Fruit fly (Drosophila melanogaster): ENCODE data around the gene VhaM9.7-a.

Gene VhaM9.7-a

DNA sequence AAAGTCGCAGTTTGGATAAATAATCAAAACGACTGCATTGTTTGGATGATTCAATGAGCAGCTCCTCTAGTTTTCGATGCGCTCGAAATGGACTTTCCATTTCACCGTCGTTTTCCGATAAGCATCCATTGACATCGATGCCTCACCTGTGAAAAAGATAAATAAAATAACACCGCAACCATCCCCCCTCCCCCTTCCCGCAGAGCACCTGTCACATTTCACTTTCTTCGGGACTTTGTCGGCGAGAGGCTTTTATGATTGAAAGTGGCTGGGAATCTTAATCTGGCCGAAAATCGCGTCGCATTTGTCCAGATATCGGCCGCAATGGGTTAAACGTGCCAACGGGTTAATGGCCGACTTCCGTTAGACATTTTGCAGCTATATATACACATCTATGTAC is 6.7 kb downstream of the VhaM9.7-a start (continued):
- TF ChIP-seq oc (tag; optimal IDR thresholded peaks at IDR 0.05) = peak; percentile 69
- no peak for TF ChIP-seq CG30431 (GFP tag; optimal IDR thresholded peaks at IDR 0.05)
- no peak for TF ChIP-seq CG30403 (GFP tag; optimal IDR thresholded peaks at IDR 0.05)
- no peak for TF ChIP-seq CG10267 (tag; optimal IDR thresholded peaks at IDR 0.05)
- no peak for TF ChIP-seq NK7.1 (GFP tag; optimal IDR thresholded peaks at IDR 0.05)
- no peak for TF ChIP-seq CG11398 (GFP tag; optimal IDR thresholded peaks at IDR 0.05)
- TF ChIP-seq CG1024 (GFP tag; IDR thresholded peaks at IDR 0.05) = no peak
- no peak for TF ChIP-seq Usf (GFP tag; optimal IDR thresholded peaks at IDR 0.05)
- TF ChIP-seq CG6689 (GFP tag; IDR thresholded peaks at IDR 0.05) = no peak
- TF ChIP-seq sd (tag; optimal IDR thresholded peaks at IDR 0.05) = no peak
- no peak for TF ChIP-seq CG17568 (GFP tag; optimal IDR thresholded peaks at IDR 0.05)
- peak; percentile 22 for TF ChIP-seq grn (GFP tag; optimal IDR thresholded peaks at IDR 0.05)
- TF ChIP-seq Nf-YA (GFP tag; IDR thresholded peaks at IDR 0.05) = no peak
- peak; percentile 31 for TF ChIP-seq kni (GFP tag; optimal IDR thresholded peaks at IDR 0.05)
- TF ChIP-seq dm (GFP tag; optimal IDR thresholded peaks at IDR 0.05) = no peak

DNA sequence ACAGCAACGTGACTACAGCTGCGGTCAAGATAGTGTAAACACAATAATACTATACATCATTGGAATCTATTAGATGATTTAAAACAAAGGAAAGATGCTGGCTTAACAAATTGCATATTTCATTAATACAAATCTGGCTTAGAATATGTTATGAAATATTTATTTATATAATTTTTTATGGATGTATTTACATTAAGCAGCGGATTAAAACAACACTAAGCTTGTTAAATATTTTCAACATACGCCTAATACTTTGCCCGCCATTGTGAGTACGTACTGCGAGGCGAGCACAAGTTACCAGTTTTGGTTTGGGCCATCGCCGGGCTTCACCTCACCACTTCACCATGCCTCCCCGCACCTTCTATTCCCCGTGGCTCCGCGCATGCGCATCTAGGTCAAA is 7.4 kb downstream of the VhaM9.7-a start:
- TF ChIP-seq ewg (GFP tag; optimal IDR thresholded peaks at IDR 0.05) = peak; percentile 46
- no peak for TF ChIP-seq cato (GFP tag; optimal IDR thresholded peaks at IDR 0.05; ENCODE audit: borderline replicate concordance)
- peak; percentile 81 for TF ChIP-seq grau (tag; optimal IDR thresholded peaks at IDR 0.05)
- TF ChIP-seq CG13775 (GFP tag; optimal IDR thresholded peaks at IDR 0.05) = peak; percentile 38
- TF ChIP-seq ranshi (GFP tag; IDR thresholded peaks at IDR 0.05) = peak; percentile 51; the same call in 1 of the 2 replicates
- TF ChIP-seq crp (GFP tag; optimal IDR thresholded peaks at IDR 0.05) = no peak
- peak; percentile 66 for TF ChIP-seq CG10209 (GFP tag; optimal IDR thresholded peaks at IDR 0.05)
- peak; percentile 81 for TF ChIP-seq CG17359 (tag; optimal IDR thresholded peaks at IDR 0.05)
- peak; percentile 75 for TF ChIP-seq Drgx (GFP tag; IDR thresholded peaks at IDR 0.05)
- TF ChIP-seq Nf-YA (GFP tag; IDR thresholded peaks at IDR 0.05) = peak; percentile 15; the same call in 1 of the 2 replicates
- no peak for TF ChIP-seq aop (GFP tag; IDR thresholded peaks at IDR 0.05)
- peak; percentile 23 for TF ChIP-seq CG30431 (GFP tag; optimal IDR thresholded peaks at IDR 0.05)
- TF ChIP-seq salm (tag; optimal IDR thresholded peaks at IDR 0.05) = peak; percentile 62
- no peak for TF ChIP-seq knrl (GFP tag; IDR thresholded peaks at IDR 0.05; ENCODE audit: partially characterized antibody)
- TF ChIP-seq mam (GFP tag; optimal IDR thresholded peaks at IDR 0.05) = no peak
- TF ChIP-seq B-H1 (GFP tag; IDR thresholded peaks at IDR 0.05) = no peak
- no peak for TF ChIP-seq CG12236 (GFP tag; optimal IDR thresholded peaks at IDR 0.05)
- TF ChIP-seq ap (GFP tag; IDR thresholded peaks at IDR 0.05) = peak; percentile 53
- TF ChIP-seq kah (GFP tag; optimal IDR thresholded peaks at IDR 0.05) = peak; percentile 56
- TF ChIP-seq ara (GFP tag; IDR thresholded peaks at IDR 0.05) = peak; percentile 75
- TF ChIP-seq CG1233 (GFP tag; optimal IDR thresholded peaks at IDR 0.05) = peak; percentile 76
- no peak for TF ChIP-seq Ets65A (GFP tag)
- peak; percentile 80 for TF ChIP-seq CG18599 (GFP tag; optimal IDR thresholded peaks at IDR 0.05)
- TF ChIP-seq NfI (GFP tag; optimal IDR thresholded peaks at IDR 0.05) = peak; percentile 65
- TF ChIP-seq gsb (GFP tag; IDR thresholded peaks at IDR 0.05) = peak; percentile 41; the same call in 1 of the 2 replicates
- no peak for TF ChIP-seq hth (optimal IDR thresholded peaks at IDR 0.05)
- TF ChIP-seq ems (GFP tag; optimal IDR thresholded peaks at IDR 0.05) = no peak
- peak; percentile 75 for TF ChIP-seq crol (GFP tag; IDR thresholded peaks at IDR 0.05)
- TF ChIP-seq pan (optimal IDR thresholded peaks at IDR 0.05) = no peak
- peak in 1 of 2 experiments; percentile 69 for TF ChIP-seq pan (GFP tag; optimal IDR thresholded peaks at IDR 0.05 in 1 of 2, IDR thresholded peaks at IDR 0.05 in 1 of 2)
- TF ChIP-seq Xrp1 (GFP tag; IDR thresholded peaks at IDR 0.05) = peak; percentile 81
- TF ChIP-seq CG30020 (tag; optimal IDR thresholded peaks at IDR 0.05) = peak; percentile 29
- peak; percentile 25; the same call in 1 of the 2 replicates for TF ChIP-seq CG9215 (GFP tag; IDR thresholded peaks at IDR 0.05)
- peak; percentile 68 for TF ChIP-seq cwo (GFP tag; optimal IDR thresholded peaks at IDR 0.05)
- peak; percentile 81 for TF ChIP-seq CG8924 (tag; optimal IDR thresholded peaks at IDR 0.05)
- TF ChIP-seq CG34422 (GFP tag; IDR thresholded peaks at IDR 0.05) = peak; percentile 54; the same call in 1 of the 3 replicates
- TF ChIP-seq HmgD (GFP tag; optimal IDR thresholded peaks at IDR 0.05) = no peak
- peak; percentile 45 for TF ChIP-seq CG9817 (tag; optimal IDR thresholded peaks at IDR 0.05)
